Worm (Caenorhabditis elegans) whole organism, early embryonic: ENCODE measurements around the gene Y69A2AR.47.

Experiments
- B0310.2 ChIP-seq: sonication (generic microtip); optimal IDR thresholded peaks from 2 replicates; lab custom pipeline; 2016; ENCODE audit warnings: mild to moderate bottlenecking, missing genetic modification characterization, missing compliant biosample characterization
- F13C5.2 ChIP-seq: sonication (generic microtip); optimal IDR thresholded peaks from 2 replicates; lab custom pipeline; 2017; ENCODE audit warnings: mild to moderate bottlenecking, missing genetic modification characterization, inconsistent platforms, missing compliant biosample characterization
- ama-1 ChIP-seq: fragments of 150-350 bp; optimal IDR thresholded peaks from 2 replicates; lab custom pipeline; 2014
- ceh-13 ChIP-seq: fragments of 200-800 bp; sonication (Bioruptor generic); optimal IDR thresholded peaks from 2 replicates; lab custom pipeline; 2018; ENCODE audit warnings: mild to moderate bottlenecking, missing genetic modification characterization, missing compliant biosample characterization
- ceh-36 ChIP-seq: sonication (generic microtip); optimal IDR thresholded peaks from 2 replicates; lab custom pipeline; 2016; ENCODE audit warnings: missing genetic modification characterization, inconsistent platforms, missing compliant biosample characterization
- ets-7 ChIP-seq: sonication (generic microtip); optimal IDR thresholded peaks from 2 replicates; lab custom pipeline; 2016; ENCODE audit warnings: missing genotype, missing genetic modification characterization, missing compliant biosample characterization
- flt-1 ChIP-seq: fragments of 200-800 bp; sonication (Bioruptor generic); IDR thresholded peaks from 2 replicates; pipeline ENCODE4 v1.3.6; 2022; ENCODE audit warnings: missing genetic modification characterization, missing compliant biosample characterization
- hmbx-1 ChIP-seq: sonication (generic microtip); optimal IDR thresholded peaks from 2 replicates; lab custom pipeline; 2016; ENCODE audit warnings: mild to moderate bottlenecking, missing genetic modification characterization, missing compliant biosample characterization
- hmg-4 ChIP-seq: fragments of 200-800 bp; sonication (Bioruptor generic); optimal IDR thresholded peaks from 2 replicates; lab custom pipeline; 2018; ENCODE audit warnings: mild to moderate bottlenecking, missing genetic modification characterization, missing compliant biosample characterization
- hnd-1 ChIP-seq: sonication (generic microtip); optimal IDR thresholded peaks from 2 replicates; lab custom pipeline; 2016; ENCODE audit warnings: missing genetic modification characterization, missing compliant biosample characterization
- pes-1 ChIP-seq: fragments of 200-800 bp; sonication (Bioruptor generic); IDR thresholded peaks from 2 replicates; pipeline ENCODE4 v1.3.6; 2022; ENCODE audit warnings: missing genetic modification reagents, missing genetic modification characterization, missing compliant biosample characterization
- scrt-1 ChIP-seq: fragments of 200-800 bp; sonication (Bioruptor generic); IDR thresholded peaks from 2 replicates; pipeline ENCODE4 v1.3.6; 2022; ENCODE audit warnings: missing genetic modification characterization, missing compliant biosample characterization
- tbx-11 ChIP-seq: fragments of 200-800 bp; sonication (Bioruptor generic); IDR thresholded peaks from 2 replicates; pipeline ENCODE4 v1.3.6; 2022; ENCODE audit warnings: missing genetic modification characterization, missing compliant biosample characterization
- tbx-37 ChIP-seq: fragments of 200-800 bp; sonication (Bioruptor generic); conservative IDR thresholded peaks from 2 replicates; pipeline ENCODE4 v1.3.6; 2022; ENCODE audit warnings: missing genetic modification reagents, missing genetic modification characterization, missing compliant biosample characterization
- tra-4 ChIP-seq: sonication (generic microtip); optimal IDR thresholded peaks from 2 replicates; lab custom pipeline; 2017; ENCODE audit warnings: missing genetic modification characterization, missing compliant biosample characterization

Gene Y69A2AR.47

ce11 chrIV:2642054-2642453 lies 44.5 kb downstream of the Y69A2AR.47 start:
- TF ChIP-seq ets-7 (tag; lab: Kevin White, UChicago) (no peak), ama-1 (no peak), hmbx-1 (tag; lab: Kevin White, UChicago) (no peak), flt-1 (GFP tag; lab: Robert Waterston, UW) (no peak), pes-1 (no peak), hnd-1 (tag; lab: Kevin White, UChicago) (no peak), ceh-36 (tag; lab: Kevin White, UChicago) (no peak), tra-4 (tag; lab: Kevin White, UChicago) (no peak), B0310.2 (tag; lab: Kevin White, UChicago) (no peak), tbx-37 (no peak), F13C5.2 (tag; lab: Kevin White, UChicago) (no peak), ceh-13 (GFP tag; lab: Kevin White, UChicago) (no peak)

- no peak for TF ChIP-seq tra-4 (tag; lab: Kevin White, UChicago)
- TF ChIP-seq hmg-4 (GFP tag; lab: Kevin White, UChicago), result no peak
- no peak for TF ChIP-seq scrt-1 (GFP tag; lab: Robert Waterston, UW)
- TF ChIP-seq flt-1 (GFP tag; lab: Robert Waterston, UW), result no peak
- TF ChIP-seq ets-7 (tag; lab: Kevin White, UChicago), result no peak
- no peak for TF ChIP-seq tbx-11 (GFP tag; lab: Robert Waterston, UW)
These were observed 45.2 kb downstream of the Y69A2AR.47 start, which contains the start of gene ric-8 for ce11 chrIV:2642673-2643072. Gene ric-8 (plus strand): TSS chrIV:2642973.
